Fruit fly (Drosophila melanogaster) whole organism, embryonic: ENCODE data around the gene Hrb98DE.

ENCODE experiments used
- Asciz ChIP-seq: fragments of 200-800 bp; sonication (Bioruptor generic); optimal IDR thresholded peaks from 2 replicates; lab custom pipeline; 2017; ENCODE audit warnings: missing biosample characterization, mild to moderate bottlenecking, missing genetic modification characterization, missing genetic modification reagents
- B-H2 ChIP-seq: fragments of 200-800 bp; sonication (Bioruptor generic); optimal IDR thresholded peaks from 2 replicates; lab custom pipeline; 2018; ENCODE audit warnings: missing biosample characterization, mild to moderate bottlenecking, missing genetic modification characterization
- Blimp-1 ChIP-seq: fragments of 200-800 bp; sonication (Bioruptor generic); optimal IDR thresholded peaks from 3 replicates; lab custom pipeline; 2018; ENCODE audit warnings: missing biosample characterization, missing genetic modification characterization, mild to moderate bottlenecking, moderate library complexity, missing genetic modification reagents
- Bteb2 ChIP-seq: fragments of 200-800 bp; sonication (Bioruptor generic); optimal IDR thresholded peaks from 2 replicates; lab custom pipeline; 2016; ENCODE audit warnings: missing biosample characterization, missing genetic modification characterization
- CG12769 ChIP-seq: fragments of 200-800 bp; sonication (Bioruptor generic); optimal IDR thresholded peaks from 2 replicates; lab custom pipeline; 2019; ENCODE audit warnings: missing biosample characterization, mild to moderate bottlenecking, missing genetic modification characterization, moderate library complexity
- CG15696 ChIP-seq: fragments of 200-800 bp; sonication (Bioruptor generic); optimal IDR thresholded peaks from 2 replicates; lab custom pipeline; 2019; ENCODE audit warnings: missing biosample characterization, mild to moderate bottlenecking, missing genetic modification characterization, moderate library complexity
- CG1603 ChIP-seq: fragments of 200-800 bp; sonication (Bioruptor generic); optimal IDR thresholded peaks from 2 replicates; lab custom pipeline; 2019; ENCODE audit warnings: missing biosample characterization, mild to moderate bottlenecking, missing genetic modification characterization, moderate library complexity
- CG31365 ChIP-seq: fragments of 200-800 bp; sonication (Bioruptor generic); optimal IDR thresholded peaks from 2 replicates; lab custom pipeline; 2018; ENCODE audit warnings: missing biosample characterization, mild to moderate bottlenecking, missing genetic modification characterization
- CG3407 ChIP-seq: fragments of 200-800 bp; sonication (Bioruptor generic); optimal IDR thresholded peaks from 2 replicates; lab custom pipeline; 2018; ENCODE audit warnings: missing biosample characterization, mild to moderate bottlenecking, missing genetic modification characterization
- CG34224 ChIP-seq: fragments of 200-800 bp; sonication (Bioruptor generic); IDR thresholded peaks from 3 replicates; pipeline ENCODE4 v1.3.6; 2022; ENCODE audit warnings: missing biosample characterization, missing genetic modification characterization; ENCODE audit not compliant: partially characterized antibody
- CG4282 ChIP-seq: fragments of 200-800 bp; sonication (Bioruptor generic); optimal IDR thresholded peaks from 2 replicates; lab custom pipeline; 2016; ENCODE audit warnings: missing biosample characterization, missing genetic modification characterization
- CG5245 ChIP-seq: fragments of 200-800 bp; sonication (Bioruptor generic); optimal IDR thresholded peaks from 3 replicates; lab custom pipeline; 2016; ENCODE audit warnings: missing biosample characterization, missing genetic modification characterization
- CG7271 ChIP-seq: fragments of 200-800 bp; sonication (Bioruptor generic); optimal IDR thresholded peaks from 2 replicates; lab custom pipeline; 2018; ENCODE audit warnings: missing biosample characterization, mild to moderate bottlenecking, missing genetic modification characterization, moderate library complexity
- CG8290 ChIP-seq, 3 experiments: fragments of 200-800 bp; sonication (Bioruptor generic); optimal IDR thresholded peaks; 2 replicates each; lab custom pipeline; 2016 to 2019; ENCODE audit warnings: missing biosample characterization in 3 of 3, missing genetic modification characterization in 3 of 3, mild to moderate bottlenecking in 2 of 3, moderate library complexity in 1 of 3
- CTCF ChIP-seq: fragments of 200-800 bp; sonication (Bioruptor generic); optimal IDR thresholded peaks from 2 replicates; lab custom pipeline; 2017; ENCODE audit warnings: missing biosample characterization, mild to moderate bottlenecking, missing genetic modification characterization, moderate library complexity
- D ChIP-seq, 2 experiments: fragments of 200-800 bp in 1 of 2; fragments of >200 bp in 1 of 2; sonication (Bioruptor generic) in 1 of 2; optimal IDR thresholded peaks; 2 replicates in 1 of 2; 3 replicates in 1 of 2; lab custom pipeline; 2017; ENCODE audit warnings: mild to moderate bottlenecking in 1 of 2, missing biosample characterization in 1 of 2, missing genetic modification characterization in 1 of 2, missing genetic modification reagents in 1 of 2
- Eip74EF ChIP-seq, 2 experiments: fragments of 200-800 bp in 1 of 2; fragments of >200 bp in 1 of 2; sonication (Bioruptor generic) in 1 of 2; optimal IDR thresholded peaks; 2 replicates each; lab custom pipeline; 2017 to 2019; ENCODE audit warnings: missing biosample characterization in 2 of 2, missing genetic modification characterization in 2 of 2, mild to moderate bottlenecking in 1 of 2, moderate library complexity in 1 of 2
- Gsc ChIP-seq: fragments of 200-800 bp; sonication (Bioruptor generic); IDR thresholded peaks from 2 replicates; pipeline ENCODE4 v1.3.6; 2022; ENCODE audit warnings: missing biosample characterization, missing genetic modification characterization
- Gug ChIP-seq: fragments of 200-800 bp; sonication (Bioruptor generic); IDR thresholded peaks from 4 replicates; pipeline ENCODE4 v1.3.6; 2022; ENCODE audit warnings: missing biosample characterization, missing genetic modification characterization
- HLH54F ChIP-seq: fragments of 200-800 bp; sonication (Bioruptor generic); optimal IDR thresholded peaks from 3 replicates; lab custom pipeline; 2016; ENCODE audit warnings: missing biosample characterization, missing genetic modification characterization
- Hr3 ChIP-seq: fragments of 200-800 bp; sonication (Bioruptor generic); optimal IDR thresholded peaks from 3 replicates; lab custom pipeline; 2016; ENCODE audit warnings: missing biosample characterization, missing genetic modification characterization
- Kr ChIP-seq: fragments of 200-800 bp; sonication (Bioruptor generic); optimal IDR thresholded peaks from 2 replicates; lab custom pipeline; 2017; ENCODE audit warnings: missing biosample characterization, mild to moderate bottlenecking, missing genetic modification characterization
- Sox100B ChIP-seq: fragments of 200-800 bp; sonication (Bioruptor generic); optimal IDR thresholded peaks from 3 replicates; lab custom pipeline; 2018; ENCODE audit warnings: missing biosample characterization, mild to moderate bottlenecking, missing genetic modification characterization
- Sox102F ChIP-seq: fragments of 200-800 bp; sonication (Bioruptor generic); optimal IDR thresholded peaks from 2 replicates; lab custom pipeline; 2018; ENCODE audit warnings: missing biosample characterization, mild to moderate bottlenecking, missing genetic modification characterization, moderate library complexity
- bab2 ChIP-seq: fragments of 200-800 bp; sonication (Bioruptor generic); optimal IDR thresholded peaks from 2 replicates; lab custom pipeline; 2016; ENCODE audit warnings: missing biosample characterization, missing genetic modification characterization
- cad ChIP-seq: fragments of >200 bp; optimal IDR thresholded peaks from 2 replicates; lab custom pipeline; 2017; ENCODE audit warnings: missing biosample characterization, missing genetic modification characterization
- cg ChIP-seq: fragments of 200-800 bp; sonication (Bioruptor generic); optimal IDR thresholded peaks from 3 replicates; lab custom pipeline; 2019; ENCODE audit warnings: missing biosample characterization, mild to moderate bottlenecking, missing genetic modification characterization, moderate library complexity
- crc ChIP-seq: fragments of 200-800 bp; sonication (Bioruptor generic); optimal IDR thresholded peaks from 2 replicates; lab custom pipeline; 2016; ENCODE audit warnings: missing biosample characterization, missing genetic modification characterization
- cwo ChIP-seq: fragments of 200-800 bp; sonication (Bioruptor generic); optimal IDR thresholded peaks from 3 replicates; lab custom pipeline; 2017; ENCODE audit warnings: missing biosample characterization, missing genetic modification characterization, mild to moderate bottlenecking, moderate library complexity, missing genetic modification reagents
- dati ChIP-seq: fragments of 200-800 bp; sonication (Bioruptor generic); IDR thresholded peaks from 2 replicates; pipeline ENCODE4 v1.3.6; 2022; ENCODE audit warnings: missing biosample characterization, missing genetic modification characterization
- disco-r ChIP-seq: fragments of 200-800 bp; sonication (Bioruptor generic); optimal IDR thresholded peaks from 2 replicates; lab custom pipeline; 2016; ENCODE audit warnings: missing biosample characterization, missing genetic modification characterization
- klu ChIP-seq: fragments of 200-800 bp; sonication (Bioruptor generic); IDR thresholded peaks from 2 replicates; pipeline ENCODE4 v1.3.6; 2022; ENCODE audit warnings: missing biosample characterization, missing genetic modification characterization
- pfk ChIP-seq: fragments of 200-800 bp; sonication (Bioruptor generic); optimal IDR thresholded peaks from 2 replicates; lab custom pipeline; 2018; ENCODE audit warnings: missing biosample characterization, mild to moderate bottlenecking, missing genetic modification characterization, moderate library complexity
- prd ChIP-seq, 3 experiments: fragments of >200 bp in 2 of 3; fragments of 200-800 bp in 1 of 3; sonication (Bioruptor generic) in 1 of 3; optimal IDR thresholded peaks in 2 of 3; IDR thresholded peaks in 1 of 3; 2 replicates in 2 of 3; 3 replicates in 1 of 3; pipeline versions ENCODE4 v1.3.6 to Lab custom; 2017 to 2022; ENCODE audit warnings: missing biosample characterization in 1 of 3, missing genetic modification characterization in 1 of 3
- psq ChIP-seq: fragments of 200-800 bp; sonication (Bioruptor generic); optimal IDR thresholded peaks from 2 replicates; lab custom pipeline; 2017; ENCODE audit warnings: missing biosample characterization, missing genetic modification characterization
- repo ChIP-seq: fragments of 200-800 bp; sonication (Bioruptor generic); optimal IDR thresholded peaks from 2 replicates; lab custom pipeline; 2016; ENCODE audit warnings: missing biosample characterization, missing genetic modification characterization
- ro ChIP-seq: fragments of 200-800 bp; sonication (Bioruptor generic); IDR thresholded peaks from 2 replicates; pipeline ENCODE4 v1.3.6; 2022; ENCODE audit warnings: missing biosample characterization, missing genetic modification characterization
- sens-2 ChIP-seq: fragments of 200-800 bp; sonication (Bioruptor generic); IDR thresholded peaks from 2 replicates; pipeline ENCODE4 v1.3.6; 2022; ENCODE audit warnings: missing biosample characterization, missing genetic modification characterization
- slou ChIP-seq: fragments of 200-800 bp; sonication (Bioruptor generic); optimal IDR thresholded peaks from 3 replicates; lab custom pipeline; 2016; ENCODE audit warnings: missing biosample characterization, missing genetic modification characterization
- tgo ChIP-seq: fragments of 200-800 bp; sonication (Bioruptor generic); IDR thresholded peaks from 3 replicates; pipeline ENCODE4 v1.3.6; 2022; ENCODE audit warnings: missing biosample characterization, missing genetic modification characterization
- tna ChIP-seq: fragments of 200-800 bp; sonication (Bioruptor generic); IDR thresholded peaks from 2 replicates; pipeline ENCODE4 v1.3.6; 2022; ENCODE audit warnings: missing biosample characterization, missing genetic modification characterization; ENCODE audit not compliant: partially characterized antibody
- tx ChIP-seq: fragments of 200-800 bp; sonication (Bioruptor generic); optimal IDR thresholded peaks from 2 replicates; lab custom pipeline; 2016; ENCODE audit warnings: missing biosample characterization, missing genetic modification characterization
- vfl ChIP-seq: fragments of 200-800 bp; sonication (Bioruptor generic); optimal IDR thresholded peaks from 2 replicates; lab custom pipeline; 2016; ENCODE audit warnings: missing biosample characterization, missing genetic modification characterization
- zen ChIP-seq: fragments of 200-800 bp; sonication (Bioruptor generic); optimal IDR thresholded peaks from 3 replicates; lab custom pipeline; 2018; ENCODE audit warnings: missing biosample characterization, mild to moderate bottlenecking, missing genetic modification characterization, moderate library complexity
- zen2 ChIP-seq: fragments of 200-800 bp; sonication (Bioruptor generic); IDR thresholded peaks from 3 replicates; pipeline ENCODE4 v1.3.6; 2022; ENCODE audit warnings: missing biosample characterization, missing genetic modification characterization; ENCODE audit not compliant: partially characterized antibody
- zf30C ChIP-seq: fragments of 200-800 bp; sonication (Bioruptor generic); optimal IDR thresholded peaks from 3 replicates; lab custom pipeline; 2018; ENCODE audit warnings: missing biosample characterization, mild to moderate bottlenecking, missing genetic modification characterization

Hrb98DE gene

DNA sequence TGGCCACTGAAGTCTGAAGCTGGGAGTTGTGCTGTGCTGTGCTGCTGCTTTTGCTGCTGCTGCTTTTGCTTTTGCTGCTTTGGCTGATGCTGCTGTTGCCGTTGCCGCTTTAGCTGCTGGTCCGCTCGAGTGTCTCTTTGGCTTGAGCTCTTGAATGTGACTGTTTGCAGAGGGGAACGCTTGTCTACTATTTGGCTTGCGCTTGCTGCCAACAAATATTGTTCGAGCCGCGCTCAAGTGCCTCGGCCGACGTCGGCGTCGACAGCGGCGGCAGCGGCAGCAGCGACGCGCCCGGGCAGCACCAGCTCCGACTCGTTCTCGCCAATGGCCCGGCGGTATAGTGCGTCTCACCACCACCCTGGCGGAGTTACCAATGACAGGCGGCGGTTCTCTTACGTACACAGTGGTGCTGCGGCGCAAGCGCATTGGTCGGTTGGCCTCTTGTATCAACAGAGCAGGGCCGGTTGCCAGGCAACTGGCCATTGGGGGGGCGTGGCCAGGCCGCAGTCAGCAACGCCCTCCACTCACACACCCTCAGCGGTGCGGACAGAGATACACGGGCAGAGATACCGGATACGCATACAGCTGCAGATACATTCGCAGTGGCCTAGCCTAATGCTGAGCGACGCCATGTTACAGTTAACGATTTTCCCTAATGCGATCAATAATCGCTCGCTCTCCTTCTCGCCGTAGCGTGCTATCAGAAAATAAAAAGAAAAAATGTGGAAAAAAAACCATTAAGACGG lies 14.4 kb upstream of the Hrb98DE start, which contains the start of gene fkh (continued):
- TF ChIP-seq cg (GFP tag; lab: Kevin White, UChicago) (peak; percentile 98), cwo (GFP tag; lab: Kevin White, UChicago) (peak; percentile 91), disco-r (GFP tag; lab: Kevin White, UChicago) (peak; percentile 86), CG12769 (tag; lab: Kevin White, UChicago) (peak; percentile 92)

DNA sequence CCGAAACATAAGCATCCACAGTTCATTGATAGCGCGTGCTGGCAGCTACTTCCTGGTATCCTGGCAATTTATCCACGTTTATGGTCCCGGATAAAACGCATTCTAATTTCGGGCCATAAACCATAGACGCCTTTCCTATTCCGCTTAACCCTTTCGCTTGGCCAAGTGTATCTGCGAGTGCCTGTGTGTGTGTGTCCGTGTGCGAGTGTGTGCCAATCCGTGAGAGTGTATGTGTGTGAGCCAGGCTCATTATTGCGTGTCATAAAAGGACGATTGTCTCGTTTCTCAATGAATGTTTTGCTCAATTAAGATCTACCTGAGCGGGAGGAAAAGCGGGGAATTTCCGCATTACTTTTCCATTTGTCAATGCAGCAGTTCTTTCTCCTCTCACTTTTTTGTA lies 13.4 kb upstream of the Hrb98DE start:
- TF ChIP-seq tna = no peak
- TF ChIP-seq Kr (GFP tag; lab: Kevin White, UChicago) = peak; percentile 56
- no peak for TF ChIP-seq psq (GFP tag; lab: Kevin White, UChicago)
- TF ChIP-seq CG8290 (GFP tag; optimal IDR thresholded peaks at IDR 0.05; lab: Kevin White, UChicago) = peak; percentile 19
- no peak for TF ChIP-seq CG8290 (tag; optimal IDR thresholded peaks at IDR 0.05; lab: Kevin White, UChicago)
- peak; percentile 85 for TF ChIP-seq zen (tag; lab: Kevin White, UChicago)
- TF ChIP-seq Bteb2 (GFP tag; lab: Kevin White, UChicago) = no peak
- peak; percentile 81 for TF ChIP-seq D (optimal IDR thresholded peaks at IDR 0.05; lab: Kevin White, UChicago)
- no peak for TF ChIP-seq D (GFP tag; optimal IDR thresholded peaks at IDR 0.05; lab: Kevin White, UChicago)
- peak; percentile 50 for TF ChIP-seq CG7271 (tag; lab: Kevin White, UChicago)
- no peak for TF ChIP-seq cwo (GFP tag; lab: Kevin White, UChicago)
- no peak for TF ChIP-seq Blimp-1
- TF ChIP-seq zf30C (GFP tag; lab: Kevin White, UChicago) = no peak
- TF ChIP-seq prd (optimal IDR thresholded peaks at IDR 0.05; lab: Kevin White, UChicago) = no peak
- TF ChIP-seq prd (GFP tag; IDR thresholded peaks at IDR 0.05; lab: Robert Waterston, UW) = no peak
- TF ChIP-seq ro = no peak
- no peak for TF ChIP-seq CG3407
- TF ChIP-seq cad (GFP tag; lab: Kevin White, UChicago) = peak; percentile 97

dm6 chr3R:28586943-28587342 lies 12.7 kb upstream of the Hrb98DE start:
- TF ChIP-seq CG4282 (no peak), zen2 (GFP tag; lab: Robert Waterston, UW) (no peak), CG5245 (GFP tag; lab: Kevin White, UChicago) (no peak), vfl (GFP tag; lab: Kevin White, UChicago) (no peak), Gug (GFP tag; lab: Robert Waterston, UW) (no peak), crc (GFP tag; lab: Kevin White, UChicago) (no peak), repo (GFP tag; lab: Kevin White, UChicago) (no peak), Sox100B (peak; percentile 49), dati (GFP tag; lab: Robert Waterston, UW) (no peak), Eip74EF (GFP tag; optimal IDR thresholded peaks at IDR 0.05; lab: Kevin White, UChicago) (no peak), klu (GFP tag; lab: Robert Waterston, UW) (no peak), CG34224 (GFP tag; lab: Robert Waterston, UW) (no peak), HLH54F (GFP tag; lab: Kevin White, UChicago) (no peak), bab2 (GFP tag; lab: Kevin White, UChicago) (no peak), Asciz (GFP tag; lab: Kevin White, UChicago) (peak; percentile 30), CG1603 (tag; lab: Kevin White, UChicago) (peak; percentile 60), tgo (GFP tag; lab: Robert Waterston, UW) (no peak), pfk (no peak), CTCF (GFP tag; lab: Kevin White, UChicago) (no peak), CG15696 (peak; percentile 72), Hr3 (GFP tag; lab: Kevin White, UChicago) (no peak), sens-2 (GFP tag; lab: Robert Waterston, UW) (no peak), CG31365 (no peak), tx (no peak), Gsc (GFP tag; lab: Robert Waterston, UW) (no peak), B-H2 (GFP tag; lab: Kevin White, UChicago) (no peak), slou (no peak), Sox102F (GFP tag; lab: Kevin White, UChicago) (peak; percentile 26)
